In the genomic region with DNA sequence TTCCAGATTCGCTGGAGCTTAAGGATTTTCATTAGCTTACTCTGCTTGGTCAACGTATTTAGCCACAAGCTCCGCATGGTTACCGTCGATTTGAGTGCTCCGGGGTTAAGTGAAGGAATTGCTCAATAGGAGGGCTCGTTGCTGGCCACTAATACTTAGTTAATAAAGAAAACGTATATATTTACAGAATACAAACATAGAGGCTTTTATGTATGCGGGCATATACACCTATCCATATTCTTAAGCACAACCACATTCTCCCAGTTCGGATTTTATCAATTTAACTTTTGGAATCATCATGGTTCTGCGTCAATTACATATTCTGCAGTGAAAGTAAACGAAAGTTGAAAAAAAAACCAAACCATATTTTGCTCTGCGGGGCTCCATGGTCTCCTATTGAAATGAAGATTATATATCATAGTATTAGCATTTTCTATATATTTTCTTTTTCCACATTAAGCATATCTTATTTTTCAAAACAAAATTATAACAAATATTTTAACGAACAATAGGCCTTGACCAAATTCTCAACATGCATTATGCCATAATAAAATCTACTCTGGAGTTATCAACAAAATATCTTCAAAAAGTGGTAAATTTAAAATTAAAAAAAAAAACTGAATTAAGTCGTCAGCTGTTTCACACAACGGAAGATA, we compare ENCODE assay signal across 1 fruit fly cellular context.
TF ChIP-seq lines count a peak whose summit lies in the region.

A gene (plus strand): TSS at position 564 of the 656 bp plus-strand sequence.
A gene (minus strand): TSS at position 606 of the 656 bp plus-strand sequence.

TF ChIP-seq in whole organism, embryonic, 481 proteins besides CTCF, POLR2A, EP300 and RAD21 (continued from another document):
- no peak for TF ChIP-seq Rfx (GFP tag; IDR thresholded peaks at IDR 0.05; lab: Robert Waterston, UW)
- TF ChIP-seq Antp (GFP tag; optimal IDR thresholded peaks at IDR 0.05; lab: Kevin White, UChicago): no peak
- TF ChIP-seq CG12236 (GFP tag; optimal IDR thresholded peaks at IDR 0.05; lab: Kevin White, UChicago): no peak
- peak; percentile 8 for TF ChIP-seq CG11504 (tag; optimal IDR thresholded peaks at IDR 0.05; lab: Kevin White, UChicago)
- TF ChIP-seq CG3838 (GFP tag; optimal IDR thresholded peaks at IDR 0.05; lab: Kevin White, UChicago): no peak
- no peak for TF ChIP-seq CG18262 (tag; optimal IDR thresholded peaks at IDR 0.05; lab: Kevin White, UChicago)
- TF ChIP-seq CG13424 (tag; optimal IDR thresholded peaks at IDR 0.05; lab: Kevin White, UChicago): peak; percentile 11
- no peak for TF ChIP-seq CG12744 (GFP tag; optimal IDR thresholded peaks at IDR 0.05; lab: Kevin White, UChicago)
- TF ChIP-seq CG8944 (GFP tag; optimal IDR thresholded peaks at IDR 0.05; lab: Kevin White, UChicago): no peak
- no peak for TF ChIP-seq Six4 (GFP tag; optimal IDR thresholded peaks at IDR 0.05; lab: Kevin White, UChicago)
- TF ChIP-seq CG17359 (tag; optimal IDR thresholded peaks at IDR 0.05; lab: Kevin White, UChicago): no peak
- TF ChIP-seq slp2 (GFP tag; optimal IDR thresholded peaks at IDR 0.05; lab: Kevin White, UChicago): no peak
- TF ChIP-seq Ada2b (GFP tag; IDR thresholded peaks at IDR 0.05; lab: Robert Waterston, UW): no peak
- peak in 1 of 2 experiments; percentile 17 for TF ChIP-seq bsh (GFP tag; optimal IDR thresholded peaks at IDR 0.05; lab: Kevin White, UChicago)
- no peak for TF ChIP-seq Dll (GFP tag; IDR thresholded peaks at IDR 0.05; lab: Robert Waterston, UW; ENCODE audit: partially characterized antibody)
- no peak for TF ChIP-seq stwl (tag; optimal IDR thresholded peaks at IDR 0.05; lab: Kevin White, UChicago)
- TF ChIP-seq emc (GFP tag; optimal IDR thresholded peaks at IDR 0.05; lab: Kevin White, UChicago): no peak
- TF ChIP-seq gcm (GFP tag; optimal IDR thresholded peaks at IDR 0.05; lab: Kevin White, UChicago): peak; percentile 51
- peak; percentile 4 for TF ChIP-seq CG12391 (tag; optimal IDR thresholded peaks at IDR 0.05; lab: Kevin White, UChicago)
- TF ChIP-seq Gsc (GFP tag; IDR thresholded peaks at IDR 0.05; lab: Robert Waterston, UW): no peak
- TF ChIP-seq Hmr (GFP tag; optimal IDR thresholded peaks at IDR 0.05; lab: Kevin White, UChicago): no peak
- TF ChIP-seq Med (GFP tag; lab: Kevin White, UChicago): peak; percentile 22
- no peak for TF ChIP-seq Stat92E (GFP tag; optimal IDR thresholded peaks at IDR 0.05; lab: Kevin White, UChicago)
- no peak for TF ChIP-seq tll (GFP tag; optimal IDR thresholded peaks at IDR 0.05; lab: Kevin White, UChicago)
- no peak for TF ChIP-seq CG32767 (GFP tag; IDR thresholded peaks at IDR 0.05; lab: Robert Waterston, UW)
- no peak for TF ChIP-seq CG6654 (GFP tag; optimal IDR thresholded peaks at IDR 0.05; lab: Kevin White, UChicago)
- no peak for TF ChIP-seq sna (GFP tag; IDR thresholded peaks at IDR 0.05; lab: Robert Waterston, UW; ENCODE audit: partially characterized antibody)
- TF ChIP-seq exex (tag; optimal IDR thresholded peaks at IDR 0.05; lab: Kevin White, UChicago): peak; percentile 13
- TF ChIP-seq ttk (GFP tag; IDR thresholded peaks at IDR 0.05; lab: Robert Waterston, UW): no peak
- TF ChIP-seq CG2712 (tag; optimal IDR thresholded peaks at IDR 0.05; lab: Kevin White, UChicago): no peak
- TF ChIP-seq CG11723 (GFP tag; optimal IDR thresholded peaks at IDR 0.05; lab: Kevin White, UChicago): peak; percentile 31
- no peak for TF ChIP-seq CG10543 (GFP tag; optimal IDR thresholded peaks at IDR 0.05; lab: Kevin White, UChicago)
- TF ChIP-seq CG13624 (GFP tag; optimal IDR thresholded peaks at IDR 0.05; lab: Kevin White, UChicago): no peak
- no peak for TF ChIP-seq Ssrp (tag; optimal IDR thresholded peaks at IDR 0.05; lab: Kevin White, UChicago)
- no peak for TF ChIP-seq vfl (GFP tag; optimal IDR thresholded peaks at IDR 0.05; lab: Kevin White, UChicago)
- TF ChIP-seq Dref (GFP tag; IDR thresholded peaks at IDR 0.05; lab: Robert Waterston, UW): no peak
- TF ChIP-seq Awh (GFP tag; IDR thresholded peaks at IDR 0.05; lab: Robert Waterston, UW): no peak
- TF ChIP-seq CG11093 (GFP tag; IDR thresholded peaks at IDR 0.05; lab: Robert Waterston, UW): no peak
- TF ChIP-seq sens (GFP tag; lab: Kevin White, UChicago): peak; percentile 69
- TF ChIP-seq Dp (GFP tag; optimal IDR thresholded peaks at IDR 0.05; lab: Kevin White, UChicago): no peak
- TF ChIP-seq CG34422 (GFP tag; IDR thresholded peaks at IDR 0.05; lab: Robert Waterston, UW): no peak
- peak; percentile 5 for TF ChIP-seq unpg (GFP tag; optimal IDR thresholded peaks at IDR 0.05; lab: Kevin White, UChicago)
- TF ChIP-seq MESR4 (GFP tag; optimal IDR thresholded peaks at IDR 0.05; lab: Kevin White, UChicago): peak; percentile 41
- TF ChIP-seq toy (GFP tag; IDR thresholded peaks at IDR 0.05; lab: Robert Waterston, UW): no peak
- no peak for TF ChIP-seq nerfin-1 (tag; optimal IDR thresholded peaks at IDR 0.05; lab: Kevin White, UChicago)
- peak; percentile 72 for TF ChIP-seq cg (GFP tag; optimal IDR thresholded peaks at IDR 0.05; lab: Kevin White, UChicago)
- TF ChIP-seq BtbVII (GFP tag; optimal IDR thresholded peaks at IDR 0.05; lab: Kevin White, UChicago): peak; percentile 4
- no peak for TF ChIP-seq pros (GFP tag; optimal IDR thresholded peaks at IDR 0.05; lab: Kevin White, UChicago)
- TF ChIP-seq Fer3 (tag; optimal IDR thresholded peaks at IDR 0.05; lab: Kevin White, UChicago): peak; percentile 9
- TF ChIP-seq CG8478 (optimal IDR thresholded peaks at IDR 0.05; lab: Kevin White, UChicago): no peak
- no peak for TF ChIP-seq pan (optimal IDR thresholded peaks at IDR 0.05; lab: Kevin White, UChicago)
- peak in 1 of 2 experiments; percentile 42 for TF ChIP-seq pan (GFP tag; optimal IDR thresholded peaks at IDR 0.05 in 1 of 2, IDR thresholded peaks at IDR 0.05 in 1 of 2)
- TF ChIP-seq Fer2 (tag; optimal IDR thresholded peaks at IDR 0.05; lab: Kevin White, UChicago): peak; percentile 28
- no peak for TF ChIP-seq pita (GFP tag; optimal IDR thresholded peaks at IDR 0.05; lab: Kevin White, UChicago)
- no peak for TF ChIP-seq Oli (tag; optimal IDR thresholded peaks at IDR 0.05; lab: Kevin White, UChicago)
- TF ChIP-seq NC2α (GFP tag; optimal IDR thresholded peaks at IDR 0.05; lab: Kevin White, UChicago): no peak
- no peak for TF ChIP-seq Xrp1 (GFP tag; IDR thresholded peaks at IDR 0.05; lab: Robert Waterston, UW)
- TF ChIP-seq Hsf (GFP tag; optimal IDR thresholded peaks at IDR 0.05; lab: Kevin White, UChicago): no peak
- TF ChIP-seq HHEX (GFP tag; optimal IDR thresholded peaks at IDR 0.05; lab: Kevin White, UChicago): no peak
- no peak for TF ChIP-seq CG14014 (GFP tag; IDR thresholded peaks at IDR 0.05; lab: Robert Waterston, UW)
- peak; percentile 6 for TF ChIP-seq CG17568 (GFP tag; optimal IDR thresholded peaks at IDR 0.05; lab: Kevin White, UChicago)
- TF ChIP-seq Sry-δ (GFP tag; optimal IDR thresholded peaks at IDR 0.05; lab: Kevin White, UChicago): no peak
- TF ChIP-seq Bgb (GFP tag; IDR thresholded peaks at IDR 0.05; lab: Robert Waterston, UW; ENCODE audit: partially characterized antibody): no peak
- no peak for TF ChIP-seq HLH4C (GFP tag; IDR thresholded peaks at IDR 0.05; lab: Robert Waterston, UW; ENCODE audit: partially characterized antibody)
- TF ChIP-seq CG33557 (GFP tag; optimal IDR thresholded peaks at IDR 0.05; lab: Kevin White, UChicago): no peak
- TF ChIP-seq CG12219 (GFP tag; optimal IDR thresholded peaks at IDR 0.05; lab: Kevin White, UChicago): no peak
- no peak for TF ChIP-seq pho (GFP tag; optimal IDR thresholded peaks at IDR 0.05; lab: Kevin White, UChicago)
- no peak for TF ChIP-seq CG6765 (GFP tag; optimal IDR thresholded peaks at IDR 0.05; lab: Kevin White, UChicago)
- no peak for TF ChIP-seq twi (tag; optimal IDR thresholded peaks at IDR 0.05; lab: Kevin White, UChicago)
- no peak for TF ChIP-seq CG13775 (GFP tag; optimal IDR thresholded peaks at IDR 0.05; lab: Kevin White, UChicago)
- TF ChIP-seq row (GFP tag; IDR thresholded peaks at IDR 0.05; lab: Robert Waterston, UW): peak; percentile 48
- no peak for TF ChIP-seq CG16863 (GFP tag; optimal IDR thresholded peaks at IDR 0.05; lab: Kevin White, UChicago)
- TF ChIP-seq zfh2 (GFP tag; optimal IDR thresholded peaks at IDR 0.05; lab: Kevin White, UChicago): no peak
- no peak for TF ChIP-seq al (GFP tag; IDR thresholded peaks at IDR 0.05; lab: Robert Waterston, UW)
- no peak for TF ChIP-seq NfI (GFP tag; optimal IDR thresholded peaks at IDR 0.05; lab: Kevin White, UChicago)
- TF ChIP-seq hbn (GFP tag; IDR thresholded peaks at IDR 0.05; lab: Robert Waterston, UW; ENCODE audit: partially characterized antibody): no peak
- no peak for TF ChIP-seq wor (GFP tag; IDR thresholded peaks at IDR 0.05; lab: Robert Waterston, UW)
- no peak for TF ChIP-seq unc-4 (GFP tag; IDR thresholded peaks at IDR 0.05; lab: Robert Waterston, UW; ENCODE audit: partially characterized antibody)
- peak; percentile 4 for TF ChIP-seq CG2120 (GFP tag; optimal IDR thresholded peaks at IDR 0.05; lab: Kevin White, UChicago)
- TF ChIP-seq Atf6 (GFP tag; IDR thresholded peaks at IDR 0.05; lab: Robert Waterston, UW): 0 out of 2 replicates have a peak, but pooled peaks have one; percentile 18
- TF ChIP-seq CG13123 (GFP tag; optimal IDR thresholded peaks at IDR 0.05; lab: Kevin White, UChicago): no peak
- no peak for TF ChIP-seq Ptx1 (GFP tag; IDR thresholded peaks at IDR 0.05; lab: Robert Waterston, UW)
- TF ChIP-seq sug (tag; optimal IDR thresholded peaks at IDR 0.05; lab: Kevin White, UChicago): peak; percentile 19
- TF ChIP-seq Opbp (GFP tag; IDR thresholded peaks at IDR 0.05; lab: Robert Waterston, UW; ENCODE audit: partially characterized antibody): no peak
- peak; percentile 26 for TF ChIP-seq Sox100B (GFP tag; optimal IDR thresholded peaks at IDR 0.05; lab: Kevin White, UChicago)
- TF ChIP-seq Oaz (GFP tag; IDR thresholded peaks at IDR 0.05; lab: Robert Waterston, UW): no peak
- TF ChIP-seq Nf-YB (GFP tag; optimal IDR thresholded peaks at IDR 0.05; lab: Kevin White, UChicago): no peak
- no peak for TF ChIP-seq CG30020 (tag; optimal IDR thresholded peaks at IDR 0.05; lab: Kevin White, UChicago)
- TF ChIP-seq sr (GFP tag; IDR thresholded peaks at IDR 0.05; lab: Robert Waterston, UW): no peak
- no peak for TF ChIP-seq luna (GFP tag; optimal IDR thresholded peaks at IDR 0.05; lab: Kevin White, UChicago)
- TF ChIP-seq CG8290 (GFP tag; optimal IDR thresholded peaks at IDR 0.05; lab: Kevin White, UChicago): no peak
- peak in 1 of 2 experiments; percentile 6 for TF ChIP-seq CG8290 (tag; optimal IDR thresholded peaks at IDR 0.05; lab: Kevin White, UChicago)
- no peak for TF ChIP-seq Deaf1 (tag; optimal IDR thresholded peaks at IDR 0.05; lab: Kevin White, UChicago)
- peak; percentile 35 for TF ChIP-seq Asciz (GFP tag; optimal IDR thresholded peaks at IDR 0.05; lab: Kevin White, UChicago)
- TF ChIP-seq hb (GFP tag; IDR thresholded peaks at IDR 0.05; lab: Robert Waterston, UW; ENCODE audit: partially characterized antibody): no peak
- peak; percentile 34 for TF ChIP-seq CG1603 (tag; optimal IDR thresholded peaks at IDR 0.05; lab: Kevin White, UChicago)
TF ChIP-seq in whole organism, embryonic: peak in this region for 34.
